Worm (Caenorhabditis elegans) whole organism, early embryonic: ENCODE data around the gene unc-24.

Experiments used
- F13C5.2 ChIP-seq: sonication (generic microtip); optimal IDR thresholded peaks from 2 replicates; lab custom pipeline; 2017; ENCODE audit warnings: mild to moderate bottlenecking, missing genetic modification characterization, inconsistent platforms, missing compliant biosample characterization
- ama-1 ChIP-seq: fragments of 150-350 bp; optimal IDR thresholded peaks from 2 replicates; lab custom pipeline; 2014
- ceh-36 ChIP-seq: sonication (generic microtip); optimal IDR thresholded peaks from 2 replicates; lab custom pipeline; 2016; ENCODE audit warnings: missing genetic modification characterization, inconsistent platforms, missing compliant biosample characterization
- flt-1 ChIP-seq: fragments of 200-800 bp; sonication (Bioruptor generic); IDR thresholded peaks from 2 replicates; pipeline ENCODE4 v1.3.6; 2022; ENCODE audit warnings: missing genetic modification characterization, missing compliant biosample characterization
- hmbx-1 ChIP-seq: sonication (generic microtip); optimal IDR thresholded peaks from 2 replicates; lab custom pipeline; 2016; ENCODE audit warnings: mild to moderate bottlenecking, missing genetic modification characterization, missing compliant biosample characterization
- hnd-1 ChIP-seq: sonication (generic microtip); optimal IDR thresholded peaks from 2 replicates; lab custom pipeline; 2016; ENCODE audit warnings: missing genetic modification characterization, missing compliant biosample characterization
- pes-1 ChIP-seq: fragments of 200-800 bp; sonication (Bioruptor generic); IDR thresholded peaks from 2 replicates; pipeline ENCODE4 v1.3.6; 2022; ENCODE audit warnings: missing genetic modification reagents, missing genetic modification characterization, missing compliant biosample characterization
- scrt-1 ChIP-seq: fragments of 200-800 bp; sonication (Bioruptor generic); IDR thresholded peaks from 2 replicates; pipeline ENCODE4 v1.3.6; 2022; ENCODE audit warnings: missing genetic modification characterization, missing compliant biosample characterization
- sea-1 ChIP-seq: fragments of 200-800 bp; sonication (Bioruptor generic); conservative IDR thresholded peaks from 2 replicates; pipeline ENCODE4 v1.3.6; 2022; ENCODE audit warnings: missing genetic modification characterization, missing compliant biosample characterization
- tbx-11 ChIP-seq: fragments of 200-800 bp; sonication (Bioruptor generic); IDR thresholded peaks from 2 replicates; pipeline ENCODE4 v1.3.6; 2022; ENCODE audit warnings: missing genetic modification characterization, missing compliant biosample characterization

DNA sequence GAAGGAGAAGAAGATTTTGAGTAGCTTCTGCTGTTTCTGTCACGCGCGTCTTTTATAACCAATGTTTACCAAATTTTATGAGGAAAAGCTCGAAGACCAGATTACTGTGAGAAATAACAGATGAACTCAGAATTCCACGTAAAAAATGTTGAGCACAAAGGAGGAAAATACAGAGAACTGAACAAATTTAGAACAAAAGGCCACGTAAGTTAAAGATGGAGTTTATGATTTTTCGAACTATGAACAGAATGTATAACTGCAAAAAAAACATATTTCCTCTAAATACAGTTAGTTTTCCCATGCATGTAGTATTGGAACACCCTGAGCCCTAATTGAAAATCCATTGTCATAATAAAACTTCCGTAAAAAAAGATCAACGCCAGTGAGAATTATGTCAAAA lies 38.8 kb upstream of the unc-24 start, which contains the start of gene exc-9:
- TF ChIP-seq ama-1 (lab: Kevin White, UChicago) (no peak), hnd-1 (tag; lab: Kevin White, UChicago) (no peak), ceh-36 (tag; lab: Kevin White, UChicago) (no peak), pes-1 (GFP tag; lab: Robert Waterston, UW) (no peak), hmbx-1 (tag; lab: Kevin White, UChicago) (no peak), scrt-1 (GFP tag; lab: Robert Waterston, UW) (no peak), sea-1 (GFP tag; lab: Robert Waterston, UW) (no peak), flt-1 (GFP tag; lab: Robert Waterston, UW) (no peak), tbx-11 (GFP tag; lab: Robert Waterston, UW) (no peak), F13C5.2 (tag; lab: Kevin White, UChicago) (no peak)
